Fruit fly (Drosophila melanogaster): ENCODE results near the gene IFT57.

- TF ChIP-seq psq (optimal IDR thresholded peaks at IDR 0.05) (no peak), h (optimal IDR thresholded peaks at IDR 0.05) (no peak), ttk (optimal IDR thresholded peaks at IDR 0.05) (no peak)
Observed at dm6 chr2L:3573907-3574306, 43.3 kb downstream of the IFT57 start.
